Worm (Caenorhabditis elegans): ENCODE results near the gene C53D6.7.

ce11 chrIV:9053403-9053802 is 16.4 kb upstream of the C53D6.7 start:
- no peak for TF ChIP-seq fos-1 (tag; optimal IDR thresholded peaks at IDR 0.05)
- no peak for TF ChIP-seq dve-1 (tag; optimal IDR thresholded peaks at IDR 0.05; ENCODE audit: insufficient read depth)
- TF ChIP-seq saeg-2 (GFP tag; IDR thresholded peaks at IDR 0.05): no peak
- no peak for TF ChIP-seq nhr-28 (tag; optimal IDR thresholded peaks at IDR 0.05)
- TF ChIP-seq skn-1 (tag; optimal IDR thresholded peaks at IDR 0.05): no peak

All from whole organism, L4 larva.